Worm (Caenorhabditis elegans): ENCODE data around the gene ZK945.4.
A peak's percentile ranks its signal among the peaks of the same experiment; 100 is the strongest.

Gene ZK945.4

ce11 chrII:10108377-10108776 is 2.9 kb upstream of the ZK945.4 start, which contains the start of the genes ZK945.7 and ZK945.8:
TSS of gene ZK945.7 (minus strand) at chrII:10108477.
TSS of gene ZK945.8 (plus strand) at chrII:10108651.
- TF ChIP-seq sox-2 (GFP tag; IDR thresholded peaks at IDR 0.05) (no peak), ceh-9 (tag; optimal IDR thresholded peaks at IDR 0.05) (no peak), tbx-2 (tag; optimal IDR thresholded peaks at IDR 0.05) (no peak), ceh-34 (tag; optimal IDR thresholded peaks at IDR 0.05) (no peak), rnt-1 (tag; optimal IDR thresholded peaks at IDR 0.05) (no peak), T23F11.4 (GFP tag; optimal IDR thresholded peaks at IDR 0.05) (no peak), dmd-4 (tag; optimal IDR thresholded peaks at IDR 0.05; ENCODE audit: borderline replicate concordance) (no peak), che-1 (tag; optimal IDR thresholded peaks at IDR 0.05) (no peak), odd-2 (tag; optimal IDR thresholded peaks at IDR 0.05) (no peak), npax-4 (tag; optimal IDR thresholded peaks at IDR 0.05) (no peak), nhr-11 (tag; optimal IDR thresholded peaks at IDR 0.05) (no peak), K02D7.2 (tag; optimal IDR thresholded peaks at IDR 0.05) (no peak), ceh-24 (tag; optimal IDR thresholded peaks at IDR 0.05) (no peak), ceh-6 (GFP tag; optimal IDR thresholded peaks at IDR 0.05) (no peak), sox-4 (tag; optimal IDR thresholded peaks at IDR 0.05) (no peak), syd-9 (tag; optimal IDR thresholded peaks at IDR 0.05) (no peak), fkh-6 (tag; optimal IDR thresholded peaks at IDR 0.05) (no peak), C08G9.2 (tag; optimal IDR thresholded peaks at IDR 0.05) (no peak), ceh-31 (tag; optimal IDR thresholded peaks at IDR 0.05) (no peak), ets-4 (tag; optimal IDR thresholded peaks at IDR 0.05) (no peak)

- TF ChIP-seq sox-4 (tag; optimal IDR thresholded peaks at IDR 0.05) (no peak), ceh-14 (tag; optimal IDR thresholded peaks at IDR 0.05) (no peak), unc-3 (GFP tag; conservative IDR thresholded peaks at IDR 0.05) (no peak), unc-3 (tag; optimal IDR thresholded peaks at IDR 0.05) (no peak), ceh-9 (tag; optimal IDR thresholded peaks at IDR 0.05) (no peak), ets-4 (tag; optimal IDR thresholded peaks at IDR 0.05) (no peak), pha-4 (tag; optimal IDR thresholded peaks at IDR 0.05) (no peak), ama-1 (optimal IDR thresholded peaks at IDR 0.05) (no peak), ceh-30 (tag; optimal IDR thresholded peaks at IDR 0.05) (no peak), tbx-7 (tag; optimal IDR thresholded peaks at IDR 0.05) (no peak), odd-2 (tag; optimal IDR thresholded peaks at IDR 0.05) (no peak), dve-1 (tag; optimal IDR thresholded peaks at IDR 0.05) (no peak)
Measured at ce11 chrII:10106870-10107269, 1.4 kb upstream of the ZK945.4 start, which contains the start of gene ZK945.6. TSS of gene ZK945.6 (minus strand) at chrII:10106970.

- TF ChIP-seq unc-86 (tag; optimal IDR thresholded peaks at IDR 0.05) (no peak), ref-2 (tag; optimal IDR thresholded peaks at IDR 0.05) (no peak), dmd-4 (tag; optimal IDR thresholded peaks at IDR 0.05; ENCODE audit: borderline replicate concordance) (no peak), T23F11.4 (GFP tag; optimal IDR thresholded peaks at IDR 0.05) (no peak), gmeb-2 (tag; optimal IDR thresholded peaks at IDR 0.05) (no peak), ets-4 (tag; optimal IDR thresholded peaks at IDR 0.05) (no peak), ceh-48 (tag; optimal IDR thresholded peaks at IDR 0.05) (no peak), sdc-2 (tag; optimal IDR thresholded peaks at IDR 0.05) (no peak), sox-4 (tag; optimal IDR thresholded peaks at IDR 0.05) (no peak), ceh-9 (tag; optimal IDR thresholded peaks at IDR 0.05) (no peak), npax-4 (tag; optimal IDR thresholded peaks at IDR 0.05) (no peak), pat-9 (tag; optimal IDR thresholded peaks at IDR 0.05) (no peak), hlh-6 (tag; optimal IDR thresholded peaks at IDR 0.05) (no peak), odd-2 (tag; optimal IDR thresholded peaks at IDR 0.05) (no peak)
Measured at ce11 chrII:10103212-10103611, 2.3 kb downstream of the ZK945.4 start.

ce11 chrII:10099804-10100360 is 5.6 kb downstream of the ZK945.4 start, which contains the start of the genes pas-7 and puf-12:
TSS of gene pas-7 (minus strand) at chrII:10099854.
TSS of gene puf-12 (plus strand) at chrII:10100310.
- no peak for TF ChIP-seq gmeb-2 (tag; optimal IDR thresholded peaks at IDR 0.05)
- peak; percentile 4 for TF ChIP-seq pax-1 (tag; optimal IDR thresholded peaks at IDR 0.05)
- TF ChIP-seq ztf-16 (tag; optimal IDR thresholded peaks at IDR 0.05) = no peak
- peak; percentile 7 for TF ChIP-seq ceh-31 (tag; optimal IDR thresholded peaks at IDR 0.05)
